ENCODE assay signal across 1 worm cellular context in the genomic region with DNA sequence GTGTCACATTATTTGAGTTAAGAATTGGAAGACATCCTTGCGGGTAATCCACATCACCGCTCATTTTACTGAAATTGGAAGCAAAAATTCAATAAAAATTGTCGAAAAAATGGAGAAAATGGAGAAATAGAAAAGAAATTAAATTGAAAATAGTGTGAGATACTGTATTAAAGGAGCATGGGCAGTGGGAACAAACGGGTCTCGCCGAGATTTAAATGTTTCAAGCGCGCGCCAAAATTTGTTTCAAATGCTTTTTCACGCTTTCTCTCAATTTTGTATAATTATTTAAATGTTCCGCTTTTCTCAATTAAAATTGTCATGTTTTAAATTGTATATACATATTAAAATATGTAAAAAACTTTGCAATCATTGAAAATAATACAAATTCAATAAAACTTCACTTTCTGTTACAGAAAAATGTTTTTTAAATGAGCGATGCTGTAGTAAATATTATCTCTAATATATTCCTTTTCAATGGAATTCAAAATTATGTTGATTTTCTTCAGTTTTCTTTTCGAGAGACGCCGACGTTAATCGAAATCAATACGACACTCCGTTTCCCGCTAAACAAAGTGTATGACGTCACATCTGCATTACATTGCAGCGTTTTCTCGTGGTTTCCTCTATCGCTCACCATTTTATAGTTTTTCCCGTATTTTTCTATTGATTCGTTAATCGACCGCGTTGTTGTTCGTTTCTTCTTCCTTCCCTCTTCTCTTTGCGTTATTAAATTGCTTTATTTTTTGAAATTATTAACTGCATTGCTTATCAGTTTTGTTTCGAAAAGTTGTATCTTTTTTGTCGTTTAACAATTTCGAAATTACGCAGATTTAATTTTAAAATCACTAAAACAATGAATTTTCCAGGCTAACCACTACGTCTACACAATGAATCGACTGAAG.
TF ChIP-seq lines count a peak whose summit lies in the region.

evl-14 (minus strand) TSS at position 68 of the 902 bp plus-strand sequence.
dcn-1 (plus strand) TSS at position 852 of the 902 bp plus-strand sequence.

TF ChIP-seq in whole organism, L1 larva, 84 proteins besides CTCF, POLR2A, EP300 and RAD21 (continued from another document):
- TF ChIP-seq mab-9 (GFP tag; IDR thresholded peaks at IDR 0.05; lab: Robert Waterston, UW) (no peak), dsc-1 (tag; optimal IDR thresholded peaks at IDR 0.05; lab: Kevin White, UChicago) (peak; percentile 56), nhr-77 (tag; optimal IDR thresholded peaks at IDR 0.05; lab: Kevin White, UChicago) (peak; percentile 39), ceh-90 (tag; optimal IDR thresholded peaks at IDR 0.05; lab: Kevin White, UChicago) (no peak), elt-2 (tag; optimal IDR thresholded peaks at IDR 0.05; lab: Kevin White, UChicago) (no peak), zag-1 (tag; optimal IDR thresholded peaks at IDR 0.05; lab: Kevin White, UChicago) (no peak), hlh-4 (tag; optimal IDR thresholded peaks at IDR 0.05; lab: Kevin White, UChicago) (no peak), grh-1 (GFP tag; IDR thresholded peaks at IDR 0.05; lab: Robert Waterston, UW) (no peak), lir-3 (tag; optimal IDR thresholded peaks at IDR 0.05; lab: Kevin White, UChicago; ENCODE audit: poor library complexity) (peak; percentile 61), nhr-84 (tag; optimal IDR thresholded peaks at IDR 0.05; lab: Kevin White, UChicago) (no peak), blmp-1 (tag; optimal IDR thresholded peaks at IDR 0.05; lab: Kevin White, UChicago) (peak; percentile 64), pqm-1 (tag; optimal IDR thresholded peaks at IDR 0.05; lab: Kevin White, UChicago) (no peak), C04F5.9 (tag; optimal IDR thresholded peaks at IDR 0.05; lab: Kevin White, UChicago) (no peak), tbx-2 (tag; optimal IDR thresholded peaks at IDR 0.05; lab: Kevin White, UChicago) (peak; percentile 75), nhr-76 (tag; optimal IDR thresholded peaks at IDR 0.05; lab: Kevin White, UChicago) (no peak), mep-1 (tag; optimal IDR thresholded peaks at IDR 0.05; lab: Kevin White, UChicago) (peak; percentile 86), hlh-17 (GFP tag; optimal IDR thresholded peaks at IDR 0.05; lab: Kevin White, UChicago; ENCODE audit: borderline replicate concordance) (no peak), nhr-90 (tag; optimal IDR thresholded peaks at IDR 0.05; lab: Kevin White, UChicago; ENCODE audit: poor library complexity) (peak; percentile 64), lin-39 (tag; optimal IDR thresholded peaks at IDR 0.05; lab: Kevin White, UChicago) (no peak), nhr-85 (tag; lab: Kevin White, UChicago) (peak; percentile 36), ets-5 (GFP tag; IDR thresholded peaks at IDR 0.05; lab: Robert Waterston, UW) (no peak), skn-1 (tag; optimal IDR thresholded peaks at IDR 0.05; lab: Kevin White, UChicago) (peak; percentile 72), nhr-71 (tag; optimal IDR thresholded peaks at IDR 0.05; lab: Kevin White, UChicago) (peak; percentile 90), ceh-82 (tag; optimal IDR thresholded peaks at IDR 0.05; lab: Kevin White, UChicago) (peak in 2 of 3 experiments; percentile 69 to 82), C16A3.4 (tag; optimal IDR thresholded peaks at IDR 0.05; lab: Kevin White, UChicago) (peak; percentile 84), sptf-1 (tag; optimal IDR thresholded peaks at IDR 0.05; lab: Kevin White, UChicago) (no peak), ceh-8 (GFP tag; optimal IDR thresholded peaks at IDR 0.05; lab: Kevin White, UChicago) (no peak), nhr-28 (tag; optimal IDR thresholded peaks at IDR 0.05; lab: Kevin White, UChicago) (no peak), fos-1 (tag; optimal IDR thresholded peaks at IDR 0.05; lab: Kevin White, UChicago) (no peak)
